Worm (Caenorhabditis elegans) whole organism, young adult: ENCODE measurements around the gene Y56A3A.30.

Experiments used
- B0019.2 ChIP-seq: fragments of 200-800 bp; sonication (Bioruptor generic); conservative IDR thresholded peaks from 2 replicates; pipeline ENCODE4 v1.3.6; 2022; ENCODE audit warnings: missing genetic modification reagents, missing genetic modification characterization, missing compliant biosample characterization
- B0261.1 ChIP-seq: sonication (generic microtip); optimal IDR thresholded peaks from 2 replicates; lab custom pipeline; 2016; ENCODE audit warnings: mild to moderate bottlenecking, missing genetic modification characterization, moderate library complexity, missing compliant biosample characterization
- B0336.3 ChIP-seq: fragments of 200-800 bp; sonication (Bioruptor generic); IDR thresholded peaks from 2 replicates; pipeline ENCODE4 v1.3.6; 2022; ENCODE audit warnings: missing genetic modification characterization, missing compliant biosample characterization
- C06A6.2 ChIP-seq: fragments of 200-800 bp; sonication (Bioruptor generic); conservative IDR thresholded peaks from 2 replicates; pipeline ENCODE4 v1.3.6; 2022; ENCODE audit warnings: missing genetic modification characterization, missing compliant biosample characterization
- D2030.7 ChIP-seq: fragments of 200-800 bp; sonication (Bioruptor generic); IDR thresholded peaks from 2 replicates; pipeline ENCODE4 v1.3.6; 2022; ENCODE audit warnings: missing genetic modification reagents, missing genetic modification characterization, missing compliant biosample characterization
- F23B12.7 ChIP-seq: sonication (generic microtip); optimal IDR thresholded peaks from 2 replicates; lab custom pipeline; 2017; ENCODE audit warnings: missing genetic modification characterization, mild to moderate bottlenecking, missing compliant biosample characterization, antibody characterized with exemption, moderate library complexity; ENCODE audit not compliant: insufficient read depth
- F33H1.4 ChIP-seq: fragments of 200-800 bp; sonication (Bioruptor generic); IDR thresholded peaks from 2 replicates; pipeline ENCODE4 v1.3.6; 2022; ENCODE audit warnings: missing genetic modification reagents, missing genetic modification characterization, missing compliant biosample characterization
- F39B2.1 ChIP-seq: fragments of 200-800 bp; sonication (Bioruptor generic); IDR thresholded peaks from 2 replicates; pipeline ENCODE4 v1.3.6; 2022; ENCODE audit warnings: missing genetic modification reagents, missing genetic modification characterization, missing compliant biosample characterization
- F55B11.4 ChIP-seq: sonication (generic microtip); optimal IDR thresholded peaks from 2 replicates; lab custom pipeline; 2016; ENCODE audit warnings: missing compliant biosample characterization, missing genetic modification characterization, borderline replicate concordance; ENCODE audit not compliant: insufficient read depth
- K12H6.12 ChIP-seq: fragments of 200-800 bp; sonication (Bioruptor generic); optimal IDR thresholded peaks from 2 replicates; lab custom pipeline; 2018; ENCODE audit warnings: mild to moderate bottlenecking, missing genetic modification characterization, missing compliant biosample characterization
- T07F8.4 ChIP-seq: sonication (generic microtip); optimal IDR thresholded peaks from 2 replicates; lab custom pipeline; 2016; ENCODE audit warnings: mild to moderate bottlenecking, missing genetic modification characterization, moderate library complexity, missing compliant biosample characterization
- Y53F4B.3 ChIP-seq: fragments of 200-800 bp; sonication (Bioruptor generic); IDR thresholded peaks from 2 replicates; pipeline ENCODE4 v1.3.6; 2022; ENCODE audit warnings: missing genetic modification reagents, missing genetic modification characterization, missing compliant biosample characterization
- Y95B8A.8 ChIP-seq: fragments of 200-800 bp; sonication (Bioruptor generic); IDR thresholded peaks from 2 replicates; pipeline ENCODE4 v1.3.6; 2022; ENCODE audit warnings: missing genetic modification reagents, missing genetic modification characterization, missing compliant biosample characterization
- akir-1 ChIP-seq: fragments of 200-800 bp; sonication (Bioruptor generic); optimal IDR thresholded peaks from 2 replicates; lab custom pipeline; 2018; ENCODE audit warnings: mild to moderate bottlenecking, missing genetic modification characterization, moderate library complexity, missing compliant biosample characterization
- athp-1 ChIP-seq: sonication (generic microtip); optimal IDR thresholded peaks from 2 replicates; lab custom pipeline; 2017; ENCODE audit warnings: mild to moderate bottlenecking, missing genetic modification characterization, missing compliant biosample characterization
- attf-6 ChIP-seq: fragments of 200-800 bp; sonication (Bioruptor generic); IDR thresholded peaks from 2 replicates; pipeline ENCODE4 v1.3.6; 2022; ENCODE audit warnings: missing genetic modification reagents, missing genetic modification characterization, missing compliant biosample characterization
- ccch-3 ChIP-seq: fragments of 200-800 bp; sonication (Bioruptor generic); optimal IDR thresholded peaks from 2 replicates; lab custom pipeline; 2018; ENCODE audit warnings: mild to moderate bottlenecking, missing genetic modification characterization, missing compliant biosample characterization
- cebp-1 ChIP-seq, 2 experiments: fragments of 200-800 bp in 1 of 2; sonication (Bioruptor generic) in 1 of 2; sonication (generic microtip) in 1 of 2; IDR thresholded peaks in 1 of 2; optimal IDR thresholded peaks in 1 of 2; 2 replicates each; pipeline versions ENCODE4 v1.3.6 to Lab custom; 2017 to 2022; ENCODE audit warnings: missing compliant biosample characterization in 2 of 2, missing genetic modification characterization in 2 of 2, mild to moderate bottlenecking in 1 of 2, missing genetic modification reagents in 1 of 2, moderate library complexity in 1 of 2
- cebp-2 ChIP-seq: fragments of 200-800 bp; sonication (Bioruptor generic); IDR thresholded peaks from 2 replicates; pipeline ENCODE4 v1.3.6; 2022; ENCODE audit warnings: missing genetic modification characterization, missing compliant biosample characterization
- ceh-79 ChIP-seq: sonication (generic microtip); optimal IDR thresholded peaks from 2 replicates; lab custom pipeline; 2017; ENCODE audit warnings: mild to moderate bottlenecking, missing genetic modification characterization, missing compliant biosample characterization
- chd-7 ChIP-seq: sonication (generic microtip); optimal IDR thresholded peaks from 2 replicates; lab custom pipeline; 2016; ENCODE audit warnings: mild to moderate bottlenecking, missing genetic modification characterization, moderate library complexity, missing compliant biosample characterization
- dpff-1 ChIP-seq: sonication (generic microtip); optimal IDR thresholded peaks from 2 replicates; lab custom pipeline; 2017; ENCODE audit warnings: mild to moderate bottlenecking, missing genetic modification characterization, missing compliant biosample characterization
- egrh-3 ChIP-seq: fragments of 200-800 bp; sonication (Bioruptor generic); IDR thresholded peaks from 2 replicates; pipeline ENCODE4 v1.3.6; 2022; ENCODE audit warnings: missing genetic modification reagents, missing genetic modification characterization, missing compliant biosample characterization
- hmg-1.2 ChIP-seq: fragments of 200-800 bp; sonication (Bioruptor generic); IDR thresholded peaks from 2 replicates; pipeline ENCODE4 v1.3.6; 2022; ENCODE audit warnings: missing genetic modification reagents, missing genetic modification characterization, missing compliant biosample characterization
- hmg-20 ChIP-seq: fragments of 200-800 bp; sonication (Bioruptor generic); IDR thresholded peaks from 2 replicates; pipeline ENCODE4 v1.3.6; 2022; ENCODE audit warnings: missing genetic modification reagents, missing genetic modification characterization, missing compliant biosample characterization
- lin-40 ChIP-seq: sonication (generic microtip); optimal IDR thresholded peaks from 2 replicates; lab custom pipeline; 2016; ENCODE audit warnings: missing genetic modification characterization, mild to moderate bottlenecking, missing compliant biosample characterization, missing genotype, missing genetic modification reagents
- mes-4 ChIP-seq: sonication (generic microtip); optimal IDR thresholded peaks from 2 replicates; lab custom pipeline; 2016; ENCODE audit warnings: missing genotype, missing genetic modification characterization, missing compliant biosample characterization
- nfyb-1 ChIP-seq: fragments of 200-800 bp; sonication (Bioruptor generic); IDR thresholded peaks from 2 replicates; pipeline ENCODE4 v1.3.6; 2022; ENCODE audit warnings: missing genetic modification reagents, missing genetic modification characterization, missing compliant biosample characterization
- nhr-179 ChIP-seq: sonication (generic microtip); optimal IDR thresholded peaks from 2 replicates; lab custom pipeline; 2016; ENCODE audit warnings: mild to moderate bottlenecking, missing genetic modification characterization, missing compliant biosample characterization
- snpc-1.3 ChIP-seq: sonication (generic microtip); optimal IDR thresholded peaks from 2 replicates; lab custom pipeline; 2017; ENCODE audit warnings: missing genetic modification characterization, mild to moderate bottlenecking, missing compliant biosample characterization, antibody characterized with exemption, moderate library complexity, missing genotype, missing genetic modification reagents; ENCODE audit not compliant: insufficient read depth
- snpc-4 ChIP-seq, 5 experiments: fragments of 150-350 bp in 1 of 5; sonication (generic microtip) in 4 of 5; optimal IDR thresholded peaks; 2 replicates each; lab custom pipeline; 2014 to 2018; ENCODE audit warnings: missing genetic modification characterization in 5 of 5, missing biosample characterization in 3 of 5, antibody characterized with exemption in 2 of 5, mild to moderate bottlenecking in 2 of 5, missing compliant biosample characterization in 2 of 5, missing genotype in 2 of 5, moderate library complexity in 2 of 5, missing genetic modification reagents in 1 of 5
- unc-62 ChIP-seq: fragments of 150-350 bp; optimal IDR thresholded peaks from 2 replicates; lab custom pipeline; 2014; ENCODE audit warnings: missing biosample characterization, missing genetic modification reagents, missing genetic modification characterization
- xnd-1 ChIP-seq: sonication (generic microtip); optimal IDR thresholded peaks from 2 replicates; lab custom pipeline; 2016; ENCODE audit warnings: missing genotype, missing genetic modification reagents, missing genetic modification characterization, missing compliant biosample characterization
- zfh-2 ChIP-seq: fragments of 200-800 bp; sonication (Bioruptor generic); conservative IDR thresholded peaks from 2 replicates; pipeline ENCODE4 v1.3.6; 2022; ENCODE audit warnings: missing genetic modification reagents, missing genetic modification characterization, missing compliant biosample characterization
- ztf-28 ChIP-seq: fragments of 200-800 bp; sonication (Bioruptor generic); IDR thresholded peaks from 2 replicates; pipeline ENCODE4 v1.3.6; 2022; ENCODE audit warnings: missing genetic modification reagents, missing genetic modification characterization, missing compliant biosample characterization
- ztf-3 ChIP-seq: fragments of 200-800 bp; sonication (Bioruptor generic); optimal IDR thresholded peaks from 2 replicates; lab custom pipeline; 2018; ENCODE audit warnings: mild to moderate bottlenecking, missing genetic modification characterization, missing compliant biosample characterization
- ztf-6 ChIP-seq: fragments of 200-800 bp; sonication (Bioruptor generic); IDR thresholded peaks from 2 replicates; pipeline ENCODE4 v1.3.6; 2022; ENCODE audit warnings: missing genetic modification reagents, missing genetic modification characterization, missing compliant biosample characterization

Gene Y56A3A.30

ce11 chrIII:11940008-11940407 lies 38.9 kb downstream of the Y56A3A.30 start:
- peak; percentile 69 for TF ChIP-seq F33H1.4

ce11 chrIII:11939238-11939637 lies 39.6 kb downstream of the Y56A3A.30 start:
- peak; percentile 58; the same call in 1 of the 2 replicates for TF ChIP-seq F33H1.4

ce11 chrIII:11938525-11938924 lies 40.3 kb downstream of the Y56A3A.30 start:
- no peak for TF ChIP-seq cebp-2 (GFP tag; lab: Robert Waterston, UW)
- no peak for TF ChIP-seq F33H1.4
- no peak for TF ChIP-seq mes-4
- TF ChIP-seq nfyb-1 (GFP tag; lab: Robert Waterston, UW): no peak
- no peak for TF ChIP-seq B0019.2 (GFP tag; lab: Robert Waterston, UW)
- TF ChIP-seq D2030.7: no peak
- no peak for TF ChIP-seq B0336.3 (GFP tag; lab: Robert Waterston, UW)
- TF ChIP-seq unc-62 (GFP tag; lab: Kevin White, UChicago): no peak
- TF ChIP-seq F39B2.1 (GFP tag; lab: Robert Waterston, UW): no peak
- TF ChIP-seq lin-40 (tag; lab: Kevin White, UChicago): no peak
- no peak for TF ChIP-seq ztf-28
- TF ChIP-seq zfh-2 (GFP tag; lab: Robert Waterston, UW): no peak
- TF ChIP-seq hmg-20 (GFP tag; lab: Robert Waterston, UW): no peak

ce11 chrIII:11937911-11938310 lies 41.0 kb downstream of the Y56A3A.30 start:
- TF ChIP-seq nhr-179 (tag; lab: Kevin White, UChicago) (no peak), zfh-2 (GFP tag; lab: Robert Waterston, UW) (0 out of 2 replicates have a peak, but pooled peaks have one; percentile 22)
- TF ChIP-seq, all 124 proteins: peak for 1

ce11 chrIII:11936668-11937276 lies 42.1 kb downstream of the Y56A3A.30 start:
- TF ChIP-seq Y95B8A.8 (GFP tag; lab: Robert Waterston, UW): no peak
- no peak for TF ChIP-seq chd-7 (tag; lab: Kevin White, UChicago)
- no peak for TF ChIP-seq akir-1 (GFP tag; lab: Kevin White, UChicago)
- no peak for TF ChIP-seq ceh-79 (tag; lab: Kevin White, UChicago)
- TF ChIP-seq attf-6: no peak
- no peak for TF ChIP-seq Y53F4B.3 (GFP tag; lab: Robert Waterston, UW)
- no peak for TF ChIP-seq F23B12.7 (tag; lab: Kevin White, UChicago)
- no peak for TF ChIP-seq athp-1
- no peak for TF ChIP-seq nfyb-1 (GFP tag; lab: Robert Waterston, UW)
- TF ChIP-seq xnd-1: no peak
- no peak for TF ChIP-seq C06A6.2 (GFP tag; lab: Robert Waterston, UW)
- no peak for TF ChIP-seq T07F8.4 (tag; lab: Kevin White, UChicago)
- TF ChIP-seq zfh-2 (GFP tag; lab: Robert Waterston, UW): peak; percentile 87
- no peak for TF ChIP-seq snpc-1.3 (tag; lab: Kevin White, UChicago)
- TF ChIP-seq lin-40 (tag; lab: Kevin White, UChicago): no peak
- peak; percentile 59; the same call in 1 of the 2 replicates for TF ChIP-seq egrh-3 (GFP tag; lab: Robert Waterston, UW)

ce11 chrIII:11935948-11936280 lies 43.0 kb downstream of the Y56A3A.30 start:
- TF ChIP-seq ccch-3 (GFP tag; lab: Kevin White, UChicago): no peak
- no peak for TF ChIP-seq B0261.1 (tag; lab: Kevin White, UChicago)
- no peak for TF ChIP-seq F55B11.4 (tag; lab: Kevin White, UChicago)
- TF ChIP-seq B0019.2 (GFP tag; lab: Robert Waterston, UW): no peak
- TF ChIP-seq F23B12.7 (tag; lab: Kevin White, UChicago): no peak
- TF ChIP-seq cebp-1 (GFP tag; IDR thresholded peaks at IDR 0.05; lab: Robert Waterston, UW): peak; percentile 22; the same call in 1 of the 2 replicates
- TF ChIP-seq cebp-1 (tag; optimal IDR thresholded peaks at IDR 0.05; lab: Kevin White, UChicago): peak; percentile 3
- no peak for TF ChIP-seq ztf-3 (GFP tag; lab: Kevin White, UChicago)
- peak; percentile 53; the same call in 1 of the 2 replicates for TF ChIP-seq hmg-1.2 (GFP tag; lab: Robert Waterston, UW)
- no peak for TF ChIP-seq dpff-1 (tag; lab: Kevin White, UChicago)
- peak; percentile 88 for TF ChIP-seq zfh-2 (GFP tag; lab: Robert Waterston, UW)
- TF ChIP-seq snpc-4 (GFP tag; optimal IDR thresholded peaks at IDR 0.05; lab: Kevin White, UChicago): peak; percentile 17
- peak in 3 of 4 experiments; percentile 29 to 48 (median 38) for TF ChIP-seq snpc-4 (tag; optimal IDR thresholded peaks at IDR 0.05; lab: Kevin White, UChicago)
- TF ChIP-seq B0336.3 (GFP tag; lab: Robert Waterston, UW): no peak
- peak; percentile 38 for TF ChIP-seq K12H6.12 (tag; lab: Kevin White, UChicago)
- TF ChIP-seq ztf-6: no peak
- TF ChIP-seq egrh-3 (GFP tag; lab: Robert Waterston, UW): no peak
